Fruit fly (Drosophila melanogaster) whole organism, embryonic: ENCODE measurements around the gene Prosbeta4R1.

Experiments used
- Ptx1 ChIP-seq: fragments of 200-800 bp; sonication (Bioruptor generic); IDR thresholded peaks from 2 replicates; pipeline ENCODE4 v1.3.6; 2022; ENCODE audit warnings: missing biosample characterization, missing genetic modification characterization
- Sox100B ChIP-seq: fragments of 200-800 bp; sonication (Bioruptor generic); optimal IDR thresholded peaks from 3 replicates; lab custom pipeline; 2018; ENCODE audit warnings: missing biosample characterization, mild to moderate bottlenecking, missing genetic modification characterization
- tio ChIP-seq: fragments of 200-800 bp; sonication (Bioruptor generic); optimal IDR thresholded peaks from 2 replicates; lab custom pipeline; 2017; ENCODE audit warnings: missing biosample characterization, missing genetic modification characterization, inconsistent platforms
- zf30C ChIP-seq: fragments of 200-800 bp; sonication (Bioruptor generic); optimal IDR thresholded peaks from 3 replicates; lab custom pipeline; 2018; ENCODE audit warnings: missing biosample characterization, mild to moderate bottlenecking, missing genetic modification characterization

dm6 chr2L:2627507-2627906 is 25.3 kb upstream of the Prosbeta4R1 start:
- TF ChIP-seq Sox100B (GFP tag; lab: Kevin White, UChicago) = no peak
- no peak for TF ChIP-seq tio (GFP tag; lab: Kevin White, UChicago)
- TF ChIP-seq zf30C (GFP tag; lab: Kevin White, UChicago) = no peak
- no peak for TF ChIP-seq Ptx1
